Fruit fly (Drosophila melanogaster) whole organism, wandering third instar larva: ENCODE data around the gene SuUR.

Experiments
- Abd-B ChIP-seq: fragments of >200 bp; optimal IDR thresholded peaks from 2 replicates; lab custom pipeline; 2017; ENCODE audit warnings: missing biosample characterization, missing genetic modification characterization
- CG32264 ChIP-seq: fragments of 200-800 bp; sonication (Bioruptor generic); optimal IDR thresholded peaks from 2 replicates; lab custom pipeline; 2016; ENCODE audit warnings: missing biosample characterization, missing genetic modification characterization
- CG9705 ChIP-seq: fragments of 200-800 bp; sonication (Bioruptor generic); optimal IDR thresholded peaks from 2 replicates; lab custom pipeline; 2018; ENCODE audit warnings: missing biosample characterization, mild to moderate bottlenecking, missing genetic modification characterization
- CrebA ChIP-seq: fragments of 200-800 bp; sonication (Bioruptor generic); optimal IDR thresholded peaks from 2 replicates; lab custom pipeline; 2016; ENCODE audit warnings: missing biosample characterization, mild to moderate bottlenecking, missing genetic modification characterization, borderline replicate concordance
- Dfd ChIP-seq: fragments of >200 bp; optimal IDR thresholded peaks from 2 replicates; lab custom pipeline; 2017; ENCODE audit warnings: missing biosample characterization, missing genetic modification characterization
- Dif ChIP-seq: fragments of 200-275, 200-300 bp; sonication (Bioruptor generic); optimal IDR thresholded peaks from 2 replicates; lab custom pipeline; 2018; ENCODE audit warnings: missing biosample characterization, missing genetic modification characterization; ENCODE audit not compliant: partially characterized antibody
- GATAd ChIP-seq: sonication (Bioruptor generic); optimal IDR thresholded peaks from 2 replicates; lab custom pipeline; 2016; ENCODE audit warnings: missing biosample characterization, missing genetic modification characterization
- HLH106 ChIP-seq: fragments of 200-800 bp; optimal IDR thresholded peaks from 3 replicates; lab custom pipeline; 2019; ENCODE audit warnings: missing biosample characterization, mild to moderate bottlenecking, missing genetic modification characterization, moderate library complexity
- Hnf4 ChIP-seq: fragments of 200-800 bp; sonication (Bioruptor generic); optimal IDR thresholded peaks from 2 replicates; lab custom pipeline; 2016; ENCODE audit warnings: missing biosample characterization, mild to moderate bottlenecking, missing genetic modification characterization
- Hr78 ChIP-seq: fragments of >200 bp; optimal IDR thresholded peaks from 2 replicates; lab custom pipeline; 2017; ENCODE audit warnings: missing biosample characterization, missing genetic modification characterization
- Hr83 ChIP-seq: fragments of 200-300 bp; sonication (Bioruptor generic); optimal IDR thresholded peaks from 2 replicates; lab custom pipeline; 2016; ENCODE audit warnings: missing biosample characterization, mild to moderate bottlenecking, missing genetic modification characterization, moderate library complexity; ENCODE audit not compliant: poor library complexity, severe bottlenecking
- Jra ChIP-seq: sonication (Bioruptor generic); optimal IDR thresholded peaks from 2 replicates; lab custom pipeline; 2016; ENCODE audit warnings: missing biosample characterization, missing genetic modification characterization
- Mio ChIP-seq: sonication (Bioruptor generic); optimal IDR thresholded peaks from 2 replicates; lab custom pipeline; 2016; ENCODE audit warnings: missing biosample characterization, missing genetic modification characterization
- Myc ChIP-seq: fragments of >200 bp; optimal IDR thresholded peaks from 2 replicates; lab custom pipeline; 2017
- N ChIP-seq: fragments of >200 bp; optimal IDR thresholded peaks from 2 replicates; lab custom pipeline; 2018; ENCODE audit warnings: missing biosample characterization, missing external identifiers, missing genetic modification characterization
- OdsH ChIP-seq: fragments of 200-800 bp; sonication (Bioruptor generic); optimal IDR thresholded peaks from 2 replicates; lab custom pipeline; 2016; ENCODE audit warnings: missing biosample characterization, mild to moderate bottlenecking, missing genetic modification characterization
- Rel ChIP-seq, 2 experiments: fragments of 200-800 bp; sonication (Bioruptor generic) in 1 of 2; optimal IDR thresholded peaks; 2 replicates in 1 of 2; 3 replicates in 1 of 2; lab custom pipeline; 2016 to 2019; ENCODE audit warnings: mild to moderate bottlenecking in 2 of 2, missing biosample characterization in 2 of 2, missing genetic modification characterization in 2 of 2, moderate library complexity in 1 of 2
- Sp1 ChIP-seq: fragments of 200-800 bp; sonication (Bioruptor generic); optimal IDR thresholded peaks from 3 replicates; lab custom pipeline; 2019; ENCODE audit warnings: missing biosample characterization, mild to moderate bottlenecking, missing genetic modification characterization, moderate library complexity
- Vsx2 ChIP-seq: fragments of 200-300, 225-300 bp; sonication (Bioruptor generic); optimal IDR thresholded peaks from 2 replicates; lab custom pipeline; 2018; ENCODE audit warnings: missing biosample characterization, missing genetic modification characterization; ENCODE audit not compliant: partially characterized antibody
- br ChIP-seq: fragments of 200-800 bp; sonication (Bioruptor generic); optimal IDR thresholded peaks from 2 replicates; lab custom pipeline; 2016; ENCODE audit warnings: missing biosample characterization, missing genetic modification characterization
- brk ChIP-seq: fragments of 200-800 bp; sonication (Bioruptor generic); optimal IDR thresholded peaks from 2 replicates; lab custom pipeline; 2016; ENCODE audit warnings: missing biosample characterization, mild to moderate bottlenecking, missing genetic modification characterization
- dl ChIP-seq, 2 experiments: fragments of 175-275, 200-275 bp in 1 of 2; fragments of 200-275 bp in 1 of 2; sonication (Bioruptor generic); optimal IDR thresholded peaks; lab custom pipeline; 2018; ENCODE audit warnings: mild to moderate bottlenecking in 2 of 2, missing biosample characterization in 2 of 2, missing genetic modification characterization in 2 of 2, moderate library complexity in 2 of 2; ENCODE audit not compliant: partially characterized antibody in 2 of 2, insufficient read depth in 1 of 2
- dmrt93B ChIP-seq: fragments of 200-800 bp; sonication (Bioruptor generic); optimal IDR thresholded peaks from 2 replicates; lab custom pipeline; 2018; ENCODE audit warnings: missing biosample characterization, mild to moderate bottlenecking, missing genetic modification characterization
- dsf ChIP-seq: sonication (Bioruptor generic); optimal IDR thresholded peaks from 2 replicates; lab custom pipeline; 2016; ENCODE audit warnings: missing biosample characterization, missing genetic modification characterization, borderline replicate concordance
- ey ChIP-seq: fragments of 200-800 bp; sonication (Bioruptor generic); optimal IDR thresholded peaks from 2 replicates; lab custom pipeline; 2016; ENCODE audit warnings: missing biosample characterization, missing genetic modification characterization
- foxo ChIP-seq, 2 experiments: fragments of 200-800 bp; sonication (Bioruptor generic); optimal IDR thresholded peaks; 2 replicates in 1 of 2; 3 replicates in 1 of 2; lab custom pipeline; 2016 to 2017; ENCODE audit warnings: missing biosample characterization in 2 of 2, missing genetic modification characterization in 2 of 2
- fru ChIP-seq: fragments of 200-800 bp; sonication (Bioruptor generic); optimal IDR thresholded peaks from 3 replicates; lab custom pipeline; 2016; ENCODE audit warnings: missing biosample characterization, mild to moderate bottlenecking, missing genetic modification characterization
- h ChIP-seq: fragments of 200-800 bp; sonication (Bioruptor generic); optimal IDR thresholded peaks from 3 replicates; lab custom pipeline; 2016; ENCODE audit warnings: missing biosample characterization, mild to moderate bottlenecking, missing genetic modification characterization
- jim ChIP-seq: fragments of 175-275, 200-325 bp; sonication (Bioruptor generic); optimal IDR thresholded peaks from 2 replicates; lab custom pipeline; 2016; ENCODE audit warnings: missing biosample characterization, mild to moderate bottlenecking, missing genetic modification characterization
- lola ChIP-seq: fragments of >200 bp; optimal IDR thresholded peaks from 2 replicates; lab custom pipeline; 2017; ENCODE audit warnings: missing biosample characterization, missing genetic modification characterization
- pan ChIP-seq: fragments of >200 bp; optimal IDR thresholded peaks from 2 replicates; lab custom pipeline; 2017
- psq ChIP-seq: fragments of 200-800 bp; sonication (Bioruptor generic); optimal IDR thresholded peaks from 3 replicates; lab custom pipeline; 2017; ENCODE audit warnings: missing biosample characterization, mild to moderate bottlenecking, missing genetic modification characterization, moderate library complexity
- rgr ChIP-seq: fragments of 200-800 bp; sonication (Bioruptor generic); optimal IDR thresholded peaks from 3 replicates; lab custom pipeline; 2016; ENCODE audit warnings: missing biosample characterization, mild to moderate bottlenecking, missing genetic modification characterization
- sage ChIP-seq: fragments of 200-800 bp; sonication (Bioruptor generic); optimal IDR thresholded peaks from 2 replicates; lab custom pipeline; 2016; ENCODE audit warnings: missing biosample characterization, mild to moderate bottlenecking, missing genetic modification characterization
- sv ChIP-seq: fragments of 200-800 bp; sonication (Bioruptor generic); optimal IDR thresholded peaks from 3 replicates; lab custom pipeline; 2016; ENCODE audit warnings: missing biosample characterization, missing genetic modification characterization
- tai ChIP-seq: sonication (Bioruptor generic); optimal IDR thresholded peaks from 2 replicates; lab custom pipeline; 2016; ENCODE audit warnings: missing biosample characterization, missing genetic modification characterization
- usp ChIP-seq: fragments of >200 bp; optimal IDR thresholded peaks from 2 replicates; lab custom pipeline; 2017; ENCODE audit warnings: missing biosample characterization, missing genetic modification characterization
- woc ChIP-seq: sonication (Bioruptor generic); optimal IDR thresholded peaks from 2 replicates; lab custom pipeline; 2016; ENCODE audit warnings: missing biosample characterization, mild to moderate bottlenecking, missing genetic modification characterization

Gene SuUR

dm6 chr3L:11085810-11086209, 21.0 kb downstream of the SuUR start:
- TF ChIP-seq ey (no peak), dmrt93B (GFP tag; lab: Kevin White, UChicago) (no peak), CG32264 (GFP tag; lab: Kevin White, UChicago) (no peak), N (GFP tag; lab: Kevin White, UChicago) (no peak), woc (no peak), foxo (GFP tag; optimal IDR thresholded peaks at IDR 0.05; lab: Kevin White, UChicago) (no peak), Myc (lab: Kevin White, UChicago) (no peak), fru (GFP tag; lab: Kevin White, UChicago) (no peak), Sp1 (no peak), pan (lab: Kevin White, UChicago) (no peak), rgr (GFP tag; lab: Kevin White, UChicago) (no peak), Dfd (GFP tag; lab: Kevin White, UChicago) (no peak), brk (no peak), jim (GFP tag; lab: Kevin White, UChicago) (no peak), Hr78 (GFP tag; lab: Kevin White, UChicago) (no peak)

DNA sequence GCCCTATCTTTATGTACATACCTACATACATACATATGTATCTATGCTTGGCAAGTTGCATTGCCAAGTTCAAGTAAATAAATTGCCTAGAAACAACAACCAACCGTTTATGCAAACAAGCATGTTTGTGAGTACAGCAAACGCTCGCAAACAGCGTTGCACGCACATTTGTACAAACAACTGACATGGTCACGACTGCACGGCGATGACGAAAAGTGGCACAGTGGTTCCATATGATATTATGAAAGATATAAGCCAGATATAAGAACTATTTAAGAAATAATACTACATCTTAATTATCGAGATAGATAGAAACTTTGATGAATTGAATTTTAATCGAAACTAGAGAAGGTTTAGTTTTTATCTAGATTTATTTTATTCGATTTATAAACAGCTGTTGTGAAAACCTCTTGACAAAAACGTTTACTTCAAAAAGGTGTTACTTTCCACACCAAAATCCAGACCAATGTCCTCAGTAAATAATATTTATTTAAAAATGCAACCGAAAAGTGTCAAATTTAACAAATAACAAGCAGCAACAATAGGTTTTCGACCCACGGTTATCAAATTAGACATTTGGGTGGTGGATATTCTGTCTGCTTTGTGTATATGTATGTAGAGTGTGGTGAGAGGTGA, 25.1 kb downstream of the SuUR start:
- peak; percentile 40 for TF ChIP-seq brk
- peak; percentile 13 for TF ChIP-seq CG32264 (GFP tag; lab: Kevin White, UChicago)
- TF ChIP-seq CG9705 (GFP tag; lab: Kevin White, UChicago), result no peak
- TF ChIP-seq woc, result peak; percentile 68
- TF ChIP-seq psq (GFP tag; lab: Kevin White, UChicago), result peak; percentile 79
- TF ChIP-seq dl (GFP tag; optimal IDR thresholded peaks at IDR 0.05; lab: Kevin White, UChicago; ENCODE audit: insufficient read depth in 1 of 2, partially characterized antibody in 2 of 2), result no peak
- TF ChIP-seq Myc (lab: Kevin White, UChicago), result no peak
- TF ChIP-seq Hr83 (GFP tag; lab: Kevin White, UChicago), result peak; percentile 96
- TF ChIP-seq Sp1, result peak; percentile 76
- TF ChIP-seq OdsH (GFP tag; lab: Kevin White, UChicago), result peak; percentile 80
- no peak for TF ChIP-seq usp (GFP tag; lab: Kevin White, UChicago)
- peak; percentile 78 for TF ChIP-seq tai (GFP tag; lab: Kevin White, UChicago)
- peak; percentile 25 for TF ChIP-seq GATAd (GFP tag; lab: Kevin White, UChicago)
- peak; percentile 74 for TF ChIP-seq ey
- TF ChIP-seq HLH106 (tag; lab: Kevin White, UChicago), result peak; percentile 54
- TF ChIP-seq Hr78 (GFP tag; lab: Kevin White, UChicago), result no peak
- no peak for TF ChIP-seq Rel (GFP tag; optimal IDR thresholded peaks at IDR 0.05; lab: Kevin White, UChicago)
- TF ChIP-seq Rel (tag; optimal IDR thresholded peaks at IDR 0.05; lab: Kevin White, UChicago), result no peak
- peak; percentile 8 for TF ChIP-seq Jra (GFP tag; lab: Kevin White, UChicago)
- TF ChIP-seq dmrt93B (GFP tag; lab: Kevin White, UChicago), result peak; percentile 6
- TF ChIP-seq rgr (GFP tag; lab: Kevin White, UChicago), result peak; percentile 74
- TF ChIP-seq sv, result peak; percentile 90
- TF ChIP-seq dsf (GFP tag; lab: Kevin White, UChicago), result no peak
- no peak for TF ChIP-seq N (GFP tag; lab: Kevin White, UChicago)
- no peak for TF ChIP-seq Dif (GFP tag; lab: Kevin White, UChicago)
- peak; percentile 55 for TF ChIP-seq jim (GFP tag; lab: Kevin White, UChicago)
- no peak for TF ChIP-seq CrebA (GFP tag; lab: Kevin White, UChicago)
- no peak for TF ChIP-seq pan (lab: Kevin White, UChicago)
- TF ChIP-seq Hnf4, result peak; percentile 47
- peak in 1 of 2 experiments; percentile 84 for TF ChIP-seq foxo (GFP tag; optimal IDR thresholded peaks at IDR 0.05; lab: Kevin White, UChicago)
- no peak for TF ChIP-seq lola (GFP tag; lab: Kevin White, UChicago)
- peak; percentile 81 for TF ChIP-seq h (GFP tag; lab: Kevin White, UChicago)
- no peak for TF ChIP-seq Mio (GFP tag; lab: Kevin White, UChicago)
- peak; percentile 42 for TF ChIP-seq sage
- TF ChIP-seq fru (GFP tag; lab: Kevin White, UChicago), result peak; percentile 72
- peak; percentile 70 for TF ChIP-seq br (GFP tag; lab: Kevin White, UChicago)
- TF ChIP-seq Dfd (GFP tag; lab: Kevin White, UChicago), result no peak
- TF ChIP-seq Abd-B (GFP tag; lab: Kevin White, UChicago), result no peak
- no peak for TF ChIP-seq Vsx2 (GFP tag; lab: Kevin White, UChicago)
